Fruit fly (Drosophila melanogaster) whole organism, embryonic: Measurements from ENCODE around the gene CG31793.
A peak's percentile ranks its signal among the peaks of the same experiment; 100 is the strongest.

ENCODE experiments used
- BEAF-32 ChIP-seq: fragments of 200-800 bp; sonication (Bioruptor generic); optimal IDR thresholded peaks from 3 replicates; lab custom pipeline; 2017; ENCODE audit warnings: missing biosample characterization, missing genetic modification characterization, mild to moderate bottlenecking, moderate library complexity, missing genetic modification reagents
- CG10209 ChIP-seq: fragments of 200-800 bp; sonication (Bioruptor generic); optimal IDR thresholded peaks from 3 replicates; lab custom pipeline; 2017; ENCODE audit warnings: missing biosample characterization, mild to moderate bottlenecking, missing genetic modification characterization, missing genetic modification reagents
- CG11456 ChIP-seq: fragments of 200-800 bp; sonication (Bioruptor generic); IDR thresholded peaks from 3 replicates; pipeline ENCODE4 v1.3.6; 2022; ENCODE audit warnings: missing biosample characterization, missing genetic modification characterization
- CG12071 ChIP-seq: fragments of 200-800 bp; sonication (Bioruptor generic); optimal IDR thresholded peaks from 3 replicates; lab custom pipeline; 2018; ENCODE audit warnings: missing biosample characterization, mild to moderate bottlenecking, missing genetic modification characterization
- CG12744 ChIP-seq: fragments of 200-800 bp; sonication (Bioruptor generic); optimal IDR thresholded peaks from 2 replicates; lab custom pipeline; 2016; ENCODE audit warnings: missing biosample characterization, missing genetic modification characterization
- CG15011 ChIP-seq: fragments of 200-800 bp; sonication (Bioruptor generic); optimal IDR thresholded peaks from 3 replicates; lab custom pipeline; 2018; ENCODE audit warnings: missing biosample characterization, mild to moderate bottlenecking, missing genetic modification characterization
- CG1602 ChIP-seq: fragments of 200-800 bp; sonication (Bioruptor generic); optimal IDR thresholded peaks from 3 replicates; lab custom pipeline; 2016; ENCODE audit warnings: missing biosample characterization, missing genetic modification characterization
- CG16779 ChIP-seq: fragments of 200-800 bp; sonication (Bioruptor generic); IDR thresholded peaks from 2 replicates; pipeline ENCODE4 v1.3.6; 2022; ENCODE audit warnings: missing biosample characterization, missing genetic modification characterization
- CG16813 ChIP-seq: fragments of 200-800 bp; sonication (Bioruptor generic); IDR thresholded peaks from 3 replicates; pipeline ENCODE4 v1.3.6; 2022; ENCODE audit warnings: missing biosample characterization, missing genetic modification characterization; ENCODE audit not compliant: partially characterized antibody
- CG17328 ChIP-seq: fragments of 200-800 bp; sonication (Bioruptor generic); IDR thresholded peaks from 2 replicates; pipeline ENCODE4 v1.3.6; 2022; ENCODE audit warnings: missing biosample characterization, missing genetic modification characterization
- CG17361 ChIP-seq: fragments of 200-800 bp; sonication (Bioruptor generic); IDR thresholded peaks from 3 replicates; pipeline ENCODE4 v1.3.6; 2022; ENCODE audit warnings: missing biosample characterization, missing genetic modification characterization
- CG1832 ChIP-seq: fragments of 200-800 bp; sonication (Bioruptor generic); optimal IDR thresholded peaks from 2 replicates; lab custom pipeline; 2017; ENCODE audit warnings: missing biosample characterization, mild to moderate bottlenecking, missing genetic modification characterization, inconsistent platforms
- CG2202 ChIP-seq: fragments of 200-800 bp; sonication (Bioruptor generic); optimal IDR thresholded peaks from 2 replicates; lab custom pipeline; 2018; ENCODE audit warnings: missing biosample characterization, mild to moderate bottlenecking, missing genetic modification characterization
- CG2875 ChIP-seq: fragments of 200-800 bp; sonication (Bioruptor generic); optimal IDR thresholded peaks from 2 replicates; lab custom pipeline; 2017; ENCODE audit warnings: missing biosample characterization, mild to moderate bottlenecking, missing genetic modification characterization, missing genetic modification reagents
- CG32532 ChIP-seq: fragments of 200-800 bp; sonication (Bioruptor generic); IDR thresholded peaks from 2 replicates; pipeline ENCODE4 v1.3.6; 2022; ENCODE audit warnings: missing biosample characterization, missing genetic modification characterization
- CG3281 ChIP-seq: fragments of 200-800 bp; sonication (Bioruptor generic); optimal IDR thresholded peaks from 3 replicates; lab custom pipeline; 2017; ENCODE audit warnings: missing biosample characterization, mild to moderate bottlenecking, missing genetic modification characterization
- CG3847 ChIP-seq: fragments of 200-800 bp; sonication (Bioruptor generic); IDR thresholded peaks from 2 replicates; pipeline ENCODE4 v1.3.6; 2022; ENCODE audit warnings: missing biosample characterization, missing genetic modification characterization
- CG4820 ChIP-seq: fragments of 200-800 bp; sonication (Bioruptor generic); optimal IDR thresholded peaks from 3 replicates; lab custom pipeline; 2016; ENCODE audit warnings: missing biosample characterization, missing genetic modification characterization
- CG8290 ChIP-seq, 3 experiments: fragments of 200-800 bp; sonication (Bioruptor generic); optimal IDR thresholded peaks; 2 replicates each; lab custom pipeline; 2016 to 2019; ENCODE audit warnings: missing biosample characterization in 3 of 3, missing genetic modification characterization in 3 of 3, mild to moderate bottlenecking in 2 of 3, moderate library complexity in 1 of 3
- CG8944 ChIP-seq: fragments of 200-800 bp; sonication (Bioruptor generic); optimal IDR thresholded peaks from 3 replicates; lab custom pipeline; 2016; ENCODE audit warnings: missing biosample characterization, missing genetic modification characterization
- CkIIα-i1 ChIP-seq: fragments of 200-800 bp; sonication (Bioruptor generic); IDR thresholded peaks from 2 replicates; pipeline ENCODE4 v1.3.6; 2022; ENCODE audit warnings: missing biosample characterization, missing genetic modification characterization
- Gsc ChIP-seq: fragments of 200-800 bp; sonication (Bioruptor generic); IDR thresholded peaks from 2 replicates; pipeline ENCODE4 v1.3.6; 2022; ENCODE audit warnings: missing biosample characterization, missing genetic modification characterization
- HLH54F ChIP-seq: fragments of 200-800 bp; sonication (Bioruptor generic); optimal IDR thresholded peaks from 3 replicates; lab custom pipeline; 2016; ENCODE audit warnings: missing biosample characterization, missing genetic modification characterization
- HmgZ ChIP-seq: fragments of 200-800 bp; sonication (Bioruptor generic); optimal IDR thresholded peaks from 2 replicates; lab custom pipeline; 2018; ENCODE audit warnings: missing biosample characterization, mild to moderate bottlenecking, missing genetic modification characterization
- MESR4 ChIP-seq: fragments of 200-800 bp; sonication (Bioruptor generic); optimal IDR thresholded peaks from 2 replicates; lab custom pipeline; 2018; ENCODE audit warnings: missing biosample characterization, mild to moderate bottlenecking, missing genetic modification characterization, moderate library complexity
- Med ChIP-seq: fragments of 200-800 bp; sonication (Bioruptor generic); peaks from one replicate; lab custom pipeline; 2016; ENCODE audit warnings: missing biosample characterization, missing genetic modification characterization, mild to moderate bottlenecking, inconsistent platforms, moderate library complexity
- Ravus ChIP-seq: fragments of 200-800 bp; sonication (Bioruptor generic); IDR thresholded peaks from 2 replicates; pipeline ENCODE4 v1.3.6; 2022; ENCODE audit warnings: missing biosample characterization, missing genetic modification characterization
- Usf ChIP-seq: fragments of 200-800 bp; sonication (Bioruptor generic); optimal IDR thresholded peaks from 2 replicates; lab custom pipeline; 2017; ENCODE audit warnings: missing genotype, missing biosample characterization, missing genetic modification characterization
- ap ChIP-seq: fragments of 200-800 bp; sonication (Bioruptor generic); IDR thresholded peaks from 2 replicates; pipeline ENCODE4 v1.3.6; 2022; ENCODE audit warnings: missing biosample characterization, missing genetic modification characterization
- bab2 ChIP-seq: fragments of 200-800 bp; sonication (Bioruptor generic); optimal IDR thresholded peaks from 2 replicates; lab custom pipeline; 2016; ENCODE audit warnings: missing biosample characterization, missing genetic modification characterization
- chm ChIP-seq: fragments of 200-800 bp; sonication (Bioruptor generic); IDR thresholded peaks from 2 replicates; pipeline ENCODE4 v1.3.6; 2022; ENCODE audit warnings: missing biosample characterization, missing genetic modification characterization
- crol ChIP-seq: fragments of 200-800 bp; sonication (Bioruptor generic); IDR thresholded peaks from 2 replicates; pipeline ENCODE4 v1.3.6; 2022; ENCODE audit warnings: missing biosample characterization, missing genetic modification characterization
- crp ChIP-seq, 2 experiments: fragments of 200-800 bp; sonication (Bioruptor generic); optimal IDR thresholded peaks; 2 replicates in 1 of 2; 3 replicates in 1 of 2; lab custom pipeline; 2017; ENCODE audit warnings: missing biosample characterization in 2 of 2, missing genetic modification characterization in 2 of 2, mild to moderate bottlenecking in 1 of 2, moderate library complexity in 1 of 2
- emc ChIP-seq: fragments of 200-800 bp; sonication (Bioruptor generic); optimal IDR thresholded peaks from 2 replicates; lab custom pipeline; 2016; ENCODE audit warnings: missing biosample characterization, missing genetic modification characterization
- esg ChIP-seq: fragments of 200-800 bp; sonication (Bioruptor generic); conservative IDR thresholded peaks from 2 replicates; pipeline ENCODE4 v1.3.6; 2022; ENCODE audit warnings: missing biosample characterization, missing genetic modification characterization
- ham ChIP-seq: fragments of 200-800 bp; sonication (Bioruptor generic); IDR thresholded peaks from 2 replicates; pipeline ENCODE4 v1.3.6; 2022; ENCODE audit warnings: missing biosample characterization, missing genetic modification characterization
- jigr1 ChIP-seq: fragments of 200-800 bp; sonication (Bioruptor generic); IDR thresholded peaks from 3 replicates; pipeline ENCODE4 v1.3.6; 2022; ENCODE audit warnings: missing biosample characterization, missing genetic modification characterization
- lbe ChIP-seq: fragments of 200-800 bp; sonication (Bioruptor generic); optimal IDR thresholded peaks from 2 replicates; lab custom pipeline; 2016; ENCODE audit warnings: missing biosample characterization, mild to moderate bottlenecking, missing genetic modification characterization
- mirr ChIP-seq: fragments of 200-800 bp; sonication (Bioruptor generic); optimal IDR thresholded peaks from 3 replicates; lab custom pipeline; 2018; ENCODE audit warnings: missing biosample characterization, mild to moderate bottlenecking, missing genetic modification characterization
- pros ChIP-seq: fragments of 200-800 bp; sonication (Bioruptor generic); optimal IDR thresholded peaks from 3 replicates; lab custom pipeline; 2019; ENCODE audit warnings: missing biosample characterization, mild to moderate bottlenecking, missing genetic modification characterization, moderate library complexity
- pum ChIP-seq: fragments of 200-800 bp; sonication (Bioruptor generic); optimal IDR thresholded peaks from 2 replicates; lab custom pipeline; 2016; ENCODE audit warnings: missing biosample characterization, missing genetic modification characterization
- pzg ChIP-seq: fragments of 200-800 bp; sonication (Bioruptor generic); optimal IDR thresholded peaks from 3 replicates; lab custom pipeline; 2018; ENCODE audit warnings: missing biosample characterization, mild to moderate bottlenecking, missing genetic modification characterization, moderate library complexity
- sd ChIP-seq: fragments of 200-800 bp; sonication (Bioruptor generic); optimal IDR thresholded peaks from 3 replicates; lab custom pipeline; 2018; ENCODE audit warnings: missing biosample characterization, mild to moderate bottlenecking, missing genetic modification characterization, moderate library complexity
- sens ChIP-seq: fragments of 200-800 bp; sonication (Bioruptor generic); peaks from one replicate; lab custom pipeline; 2016; ENCODE audit warnings: missing biosample characterization, missing genetic modification characterization
- slp2 ChIP-seq: fragments of 200-800 bp; sonication (Bioruptor generic); optimal IDR thresholded peaks from 2 replicates; lab custom pipeline; 2016; ENCODE audit warnings: missing biosample characterization, missing genetic modification characterization
- tio ChIP-seq: fragments of 200-800 bp; sonication (Bioruptor generic); optimal IDR thresholded peaks from 2 replicates; lab custom pipeline; 2017; ENCODE audit warnings: missing biosample characterization, missing genetic modification characterization, inconsistent platforms
- tup ChIP-seq: fragments of 200-800 bp; sonication (Bioruptor generic); optimal IDR thresholded peaks from 2 replicates; lab custom pipeline; 2016; ENCODE audit warnings: missing biosample characterization, mild to moderate bottlenecking, missing genetic modification characterization, moderate library complexity
- unpg ChIP-seq: fragments of 200-800 bp; sonication (Bioruptor generic); optimal IDR thresholded peaks from 3 replicates; lab custom pipeline; 2018; ENCODE audit warnings: missing biosample characterization, mild to moderate bottlenecking, missing genetic modification characterization, moderate library complexity

The CG31793 gene

DNA sequence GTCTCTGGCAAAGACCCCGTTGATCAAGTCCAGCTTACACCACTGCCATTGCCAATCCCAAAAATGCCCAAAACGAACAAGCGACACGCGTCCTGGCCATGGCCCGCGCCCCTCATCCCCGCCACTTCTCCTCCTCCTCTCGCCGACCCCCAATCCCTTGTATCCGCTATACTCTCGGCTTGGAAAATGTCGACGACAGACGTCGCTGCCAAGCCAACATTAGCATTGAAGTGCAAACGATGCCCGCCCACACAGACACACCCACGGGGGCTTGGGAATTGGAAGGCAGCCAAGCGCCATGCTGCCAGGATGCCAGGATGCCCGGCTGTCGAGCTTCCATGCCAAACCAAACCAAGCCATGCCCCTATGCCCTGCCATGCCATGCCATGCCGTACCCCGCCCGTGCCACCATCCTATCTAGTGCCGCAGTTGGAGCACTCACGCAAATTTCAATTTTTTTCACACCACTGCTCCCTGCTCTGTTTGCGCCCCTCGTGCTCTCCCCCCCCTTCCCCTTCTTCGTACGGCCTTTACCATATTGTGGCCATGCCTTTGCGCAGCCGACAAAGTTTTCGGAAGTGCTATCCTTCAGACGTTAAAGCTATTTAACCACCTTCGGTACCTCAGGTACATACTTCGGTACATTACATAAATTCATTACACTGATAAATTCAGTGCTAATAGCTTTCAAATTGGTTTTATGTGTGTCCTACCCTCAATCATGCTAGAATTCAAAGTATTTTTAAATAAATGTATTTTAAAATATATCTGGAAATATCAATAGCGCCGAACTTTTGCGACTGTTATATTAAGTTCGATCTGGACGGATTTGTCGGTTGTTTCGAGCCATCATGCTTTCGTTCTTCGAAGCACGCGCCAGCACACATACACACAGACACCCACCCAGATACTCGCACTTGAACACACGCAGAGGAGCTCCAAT lies 18.4 kb downstream of the CG31793 start (continued):
- TF ChIP-seq pros (GFP tag; lab: Kevin White, UChicago) (no peak), Med (GFP tag; lab: Kevin White, UChicago) (peak; percentile 73), emc (no peak), CG17328 (GFP tag; lab: Robert Waterston, UW) (peak; percentile 70), crp (GFP tag; optimal IDR thresholded peaks at IDR 0.05; lab: Kevin White, UChicago) (peak in 1 of 2 experiments; percentile 34), tup (GFP tag; lab: Kevin White, UChicago) (no peak), CG1832 (GFP tag; lab: Kevin White, UChicago) (no peak), CG15011 (GFP tag; lab: Kevin White, UChicago) (peak; percentile 67), CG8944 (GFP tag; lab: Kevin White, UChicago) (no peak), CG8290 (GFP tag; optimal IDR thresholded peaks at IDR 0.05; lab: Kevin White, UChicago) (peak; percentile 25), CG8290 (tag; optimal IDR thresholded peaks at IDR 0.05; lab: Kevin White, UChicago) (no peak), BEAF-32 (GFP tag; lab: Kevin White, UChicago) (no peak), chm (GFP tag; lab: Robert Waterston, UW) (no peak), CG1602 (peak; percentile 68), mirr (GFP tag; lab: Kevin White, UChicago) (peak; percentile 49), pum (GFP tag; lab: Kevin White, UChicago) (peak; percentile 35), CG3847 (GFP tag; lab: Robert Waterston, UW) (peak; percentile 69), CG2875 (GFP tag; lab: Kevin White, UChicago) (peak; percentile 68), CG32532 (GFP tag; lab: Robert Waterston, UW) (peak; percentile 52), unpg (GFP tag; lab: Kevin White, UChicago) (peak; percentile 78), tio (GFP tag; lab: Kevin White, UChicago) (peak; percentile 67), MESR4 (peak; percentile 16), pzg (GFP tag; lab: Kevin White, UChicago) (no peak), CkIIα-i1 (GFP tag; lab: Robert Waterston, UW) (no peak), HmgZ (tag; lab: Kevin White, UChicago) (peak; percentile 68), CG3281 (peak; percentile 73), ap (GFP tag; lab: Robert Waterston, UW) (peak; percentile 38; the same call in 1 of the 2 replicates), lbe (peak; percentile 65), ham (GFP tag; lab: Robert Waterston, UW) (no peak), CG12744 (GFP tag; lab: Kevin White, UChicago) (no peak), esg (peak; percentile 74), CG4820 (GFP tag; lab: Kevin White, UChicago) (peak; percentile 61), CG17361 (peak; percentile 88), CG10209 (peak; percentile 81), Ravus (no peak), crol (peak; percentile 91), jigr1 (no peak), HLH54F (GFP tag; lab: Kevin White, UChicago) (peak; percentile 51), CG2202 (tag; lab: Kevin White, UChicago) (peak; percentile 66), bab2 (peak; percentile 39), CG16779 (GFP tag; lab: Robert Waterston, UW) (no peak), Gsc (no peak), CG12071 (GFP tag; lab: Kevin White, UChicago) (peak; percentile 56), sd (tag; lab: Kevin White, UChicago) (peak; percentile 53), Usf (peak; percentile 32), CG16813 (GFP tag; lab: Robert Waterston, UW) (no peak), CG11456 (GFP tag; lab: Robert Waterston, UW) (peak; percentile 65), slp2 (peak; percentile 30), sens (GFP tag; lab: Kevin White, UChicago) (peak; percentile 95)
